Worm (Caenorhabditis elegans): Measurements from ENCODE around the gene T24H7.8.

The T24H7.8 gene

DNA sequence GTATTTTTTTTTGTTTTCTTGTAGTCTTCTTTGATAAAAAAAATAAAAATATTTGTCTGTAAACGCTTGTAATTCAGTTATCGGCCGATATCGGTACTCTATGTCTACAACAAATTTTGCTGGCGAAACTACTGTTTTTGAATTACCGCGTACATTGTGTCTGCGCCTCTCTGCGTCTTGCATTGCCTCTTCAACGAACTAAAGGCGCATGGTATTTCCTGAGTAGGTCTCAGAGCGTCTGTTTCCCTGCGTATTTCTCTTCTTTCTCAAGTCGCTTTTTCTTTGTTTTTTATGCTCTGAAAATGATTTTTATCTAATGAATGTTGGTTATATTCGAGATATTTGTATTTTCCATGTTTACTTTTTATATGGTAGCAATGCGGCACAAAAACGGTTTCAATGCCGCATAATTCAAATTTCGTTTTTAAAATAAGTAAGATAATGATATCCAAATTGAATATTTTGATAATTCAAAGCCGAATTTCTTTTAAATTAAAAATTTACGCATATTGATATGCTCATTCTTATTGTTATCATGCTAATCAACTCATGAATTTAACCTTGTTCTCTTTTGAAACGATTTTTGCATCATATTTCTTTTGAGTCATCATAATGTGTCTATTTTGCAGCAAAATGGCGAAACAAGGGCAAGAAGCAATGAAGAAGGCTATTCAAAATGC lies 9.1 kb downstream of the T24H7.8 start, which contains the start of gene phb-2 (continued):
- TF ChIP-seq akir-1 (GFP tag; optimal IDR thresholded peaks at IDR 0.05) (no peak), zfh-2 (GFP tag; conservative IDR thresholded peaks at IDR 0.05) (no peak), ztf-28 (GFP tag; IDR thresholded peaks at IDR 0.05) (no peak), attf-3 (GFP tag; conservative IDR thresholded peaks at IDR 0.05) (no peak), madf-3 (GFP tag; IDR thresholded peaks at IDR 0.05) (no peak), ccch-3 (GFP tag; optimal IDR thresholded peaks at IDR 0.05) (peak; percentile 2), F57C9.4 (tag; optimal IDR thresholded peaks at IDR 0.05) (no peak), lsl-1 (GFP tag; optimal IDR thresholded peaks at IDR 0.05) (peak; percentile 50), ekl-4 (GFP tag; IDR thresholded peaks at IDR 0.05) (peak; percentile 59), F52B5.7 (tag; optimal IDR thresholded peaks at IDR 0.05) (no peak), F23B12.7 (tag; optimal IDR thresholded peaks at IDR 0.05; ENCODE audit: insufficient read depth) (peak; percentile 95), hmg-1.2 (GFP tag; IDR thresholded peaks at IDR 0.05) (peak; percentile 92), dpl-1 (GFP tag; optimal IDR thresholded peaks at IDR 0.05) (peak; percentile 75), mcd-1 (GFP tag; IDR thresholded peaks at IDR 0.05) (peak; percentile 75), lin-40 (tag; optimal IDR thresholded peaks at IDR 0.05) (peak; percentile 38), ztf-18 (tag; optimal IDR thresholded peaks at IDR 0.05) (peak; percentile 27), F33H1.4 (GFP tag; IDR thresholded peaks at IDR 0.05) (peak; percentile 84), hlh-26 (GFP tag; conservative IDR thresholded peaks at IDR 0.05) (no peak), efl-1 (GFP tag; optimal IDR thresholded peaks at IDR 0.05) (peak; percentile 83), attf-5 (GFP tag; optimal IDR thresholded peaks at IDR 0.05) (peak; percentile 77), rpc-1 (optimal IDR thresholded peaks at IDR 0.05) (no peak), rpc-1 (tag; optimal IDR thresholded peaks at IDR 0.05) (no peak), xnd-1 (tag; optimal IDR thresholded peaks at IDR 0.05) (no peak), D2030.7 (GFP tag; IDR thresholded peaks at IDR 0.05) (peak; percentile 37), B0261.1 (tag; optimal IDR thresholded peaks at IDR 0.05) (no peak), hsf-1 (GFP tag; IDR thresholded peaks at IDR 0.05) (no peak), nhr-27 (tag; optimal IDR thresholded peaks at IDR 0.05) (no peak), unc-130 (GFP tag; optimal IDR thresholded peaks at IDR 0.05) (no peak), nfya-2 (GFP tag; IDR thresholded peaks at IDR 0.05) (no peak), dox-1 (GFP tag; IDR thresholded peaks at IDR 0.05) (peak; percentile 78), hmg-20 (GFP tag; IDR thresholded peaks at IDR 0.05) (no peak), snpc-3.4 (tag; optimal IDR thresholded peaks at IDR 0.05) (peak; percentile 19), cebp-1 (GFP tag; IDR thresholded peaks at IDR 0.05) (0 out of 2 replicates have a peak, but pooled peaks have one; percentile 14), cebp-1 (tag; optimal IDR thresholded peaks at IDR 0.05) (peak; percentile 59), ZK185.1 (tag; optimal IDR thresholded peaks at IDR 0.05; ENCODE audit: poor library complexity, severe bottlenecking) (peak; percentile 22), Y95B8A.8 (GFP tag; IDR thresholded peaks at IDR 0.05) (no peak), mel-28 (tag; optimal IDR thresholded peaks at IDR 0.05; ENCODE audit: borderline replicate concordance) (no peak), nfya-1 (tag; optimal IDR thresholded peaks at IDR 0.05; ENCODE audit: borderline replicate concordance, insufficient read depth) (no peak), attf-6 (GFP tag; IDR thresholded peaks at IDR 0.05) (no peak), aptf-3 (GFP tag; IDR thresholded peaks at IDR 0.05) (no peak), tlf-1 (GFP tag; optimal IDR thresholded peaks at IDR 0.05) (no peak), T26A5.8 (tag; optimal IDR thresholded peaks at IDR 0.05) (no peak)
